Worm (Caenorhabditis elegans): Measurements from ENCODE around the gene Y38C1AA.6.

- no peak for TF ChIP-seq nhr-28 (tag; optimal IDR thresholded peaks at IDR 0.05)
- TF ChIP-seq nhr-237 (tag; optimal IDR thresholded peaks at IDR 0.05): no peak
- no peak for TF ChIP-seq elt-3 (tag; optimal IDR thresholded peaks at IDR 0.05)
- no peak for TF ChIP-seq zip-8 (tag; optimal IDR thresholded peaks at IDR 0.05)
- no peak for TF ChIP-seq mep-1 (tag; optimal IDR thresholded peaks at IDR 0.05)
- TF ChIP-seq cnd-1 (tag; optimal IDR thresholded peaks at IDR 0.05): no peak
- no peak for TF ChIP-seq snpc-4 (tag; optimal IDR thresholded peaks at IDR 0.05)
- TF ChIP-seq nhr-12 (tag; optimal IDR thresholded peaks at IDR 0.05): no peak
- TF ChIP-seq drap-1 (GFP tag; optimal IDR thresholded peaks at IDR 0.05): no peak
- TF ChIP-seq ztf-11 (tag; optimal IDR thresholded peaks at IDR 0.05): no peak
- TF ChIP-seq lin-13 (tag; optimal IDR thresholded peaks at IDR 0.05): no peak
- TF ChIP-seq unc-120 (tag; optimal IDR thresholded peaks at IDR 0.05; ENCODE audit: poor library complexity, severe bottlenecking): no peak
- TF ChIP-seq unc-39 (tag; optimal IDR thresholded peaks at IDR 0.05): no peak
Measured at ce11 chrIV:121607-122006, 41.0 kb upstream of the Y38C1AA.6 start, which contains the start of gene tut-1.
